Worm (Caenorhabditis elegans) whole organism, L3 larva: ENCODE data around the gene F49C5.12.

Experiments
- aly-2 ChIP-seq: fragments of 150-350 bp; optimal IDR thresholded peaks from 2 replicates; lab custom pipeline; 2014; ENCODE audit warnings: missing biosample characterization, missing genetic modification characterization
- ama-1 ChIP-seq: fragments of 150-350 bp; optimal IDR thresholded peaks from 2 replicates; lab custom pipeline; 2018
- ceh-28 ChIP-seq: fragments of 150-350 bp; optimal IDR thresholded peaks from 2 replicates; lab custom pipeline; 2014; ENCODE audit warnings: missing biosample characterization, missing genetic modification reagents, missing genetic modification characterization
- ceh-82 ChIP-seq: fragments of 150-350 bp; optimal IDR thresholded peaks from 2 replicates; lab custom pipeline; 2014; ENCODE audit warnings: missing biosample characterization, missing genetic modification characterization
- ceh-9 ChIP-seq: sonication (generic microtip); optimal IDR thresholded peaks from 2 replicates; lab custom pipeline; 2018; ENCODE audit warnings: missing biosample characterization, missing genetic modification characterization
- daf-12 ChIP-seq: fragments of 150-350 bp; optimal IDR thresholded peaks from 2 replicates; lab custom pipeline; 2014; ENCODE audit warnings: missing biosample characterization, missing genetic modification reagents, missing genetic modification characterization
- egl-5 ChIP-seq: fragments of 150-350 bp; optimal IDR thresholded peaks from 2 replicates; lab custom pipeline; 2017; ENCODE audit warnings: missing biosample characterization, missing genetic modification reagents, missing genetic modification characterization, inconsistent platforms
- elt-1 ChIP-seq: fragments of 150-350 bp; optimal IDR thresholded peaks from 2 replicates; lab custom pipeline; 2014; ENCODE audit warnings: missing biosample characterization, missing genetic modification characterization
- elt-2 ChIP-seq: sonication (generic microtip); optimal IDR thresholded peaks from 2 replicates; lab custom pipeline; 2016; ENCODE audit warnings: missing genetic modification reagents, mild to moderate bottlenecking, missing genetic modification characterization, missing compliant biosample characterization
- fkh-10 ChIP-seq: sonication (generic microtip); optimal IDR thresholded peaks from 2 replicates; lab custom pipeline; 2017; ENCODE audit warnings: missing biosample characterization, missing genetic modification reagents, missing genetic modification characterization
- fkh-2 ChIP-seq: fragments of 150-350 bp; optimal IDR thresholded peaks from 2 replicates; lab custom pipeline; 2014; ENCODE audit warnings: missing biosample characterization, missing genetic modification reagents, missing genetic modification characterization
- hmg-11 ChIP-seq: sonication (generic microtip); optimal IDR thresholded peaks from 2 replicates; lab custom pipeline; 2016; ENCODE audit warnings: missing genetic modification characterization, missing compliant biosample characterization
- lin-39 ChIP-seq: fragments of 150-350 bp; optimal IDR thresholded peaks from 2 replicates; lab custom pipeline; 2018; ENCODE audit warnings: missing biosample characterization, missing genetic modification reagents, missing genetic modification characterization
- lsy-12 ChIP-seq: sonication (generic microtip); optimal IDR thresholded peaks from 2 replicates; lab custom pipeline; 2016; ENCODE audit warnings: mild to moderate bottlenecking, missing genetic modification characterization, missing compliant biosample characterization
- mdl-1 ChIP-seq: fragments of 150-350 bp; optimal IDR thresholded peaks from 2 replicates; lab custom pipeline; 2014; ENCODE audit warnings: missing biosample characterization, missing genetic modification characterization
- mml-1 ChIP-seq: fragments of 150-350 bp; sonication (generic microtip); optimal IDR thresholded peaks from 3 replicates; lab custom pipeline; 2014; ENCODE audit warnings: missing biosample characterization, missing genetic modification characterization
- nfya-1 ChIP-seq: sonication (generic microtip); optimal IDR thresholded peaks from 2 replicates; lab custom pipeline; 2017; ENCODE audit warnings: missing genetic modification characterization, mild to moderate bottlenecking, missing compliant biosample characterization, antibody characterized with exemption, moderate library complexity; ENCODE audit not compliant: insufficient read depth
- nhr-11 ChIP-seq: fragments of 150-350 bp; optimal IDR thresholded peaks from 2 replicates; lab custom pipeline; 2014; ENCODE audit warnings: missing biosample characterization, missing genetic modification characterization
- nhr-12 ChIP-seq: fragments of 150-350 bp; optimal IDR thresholded peaks from 2 replicates; lab custom pipeline; 2014; ENCODE audit warnings: missing biosample characterization, missing genetic modification characterization
- nhr-237 ChIP-seq: fragments of 150-350 bp; optimal IDR thresholded peaks from 2 replicates; lab custom pipeline; 2014; ENCODE audit warnings: missing biosample characterization, missing genetic modification characterization
- nhr-43 ChIP-seq: sonication (generic microtip); optimal IDR thresholded peaks from 2 replicates; lab custom pipeline; 2016; ENCODE audit warnings: mild to moderate bottlenecking, missing genetic modification characterization, missing compliant biosample characterization; ENCODE audit not compliant: poor library complexity, severe bottlenecking
- nhr-67 ChIP-seq: fragments of 150-350 bp; optimal IDR thresholded peaks from 2 replicates; lab custom pipeline; 2014; ENCODE audit warnings: missing biosample characterization, missing genetic modification characterization
- nhr-77 ChIP-seq: fragments of 150-350 bp; optimal IDR thresholded peaks from 2 replicates; lab custom pipeline; 2014; ENCODE audit warnings: missing biosample characterization, missing genetic modification characterization
- pqm-1 ChIP-seq: fragments of 150-350 bp; optimal IDR thresholded peaks from 2 replicates; lab custom pipeline; 2017; ENCODE audit warnings: missing biosample characterization, missing genetic modification characterization, inconsistent platforms
- sea-2 ChIP-seq: fragments of 150-350 bp; sonication (generic microtip); optimal IDR thresholded peaks from 4 replicates; lab custom pipeline; 2014; ENCODE audit warnings: missing biosample characterization, missing genetic modification reagents, missing genetic modification characterization
- skn-1 ChIP-seq: fragments of 150-350 bp; optimal IDR thresholded peaks from 2 replicates; lab custom pipeline; 2014; ENCODE audit warnings: missing biosample characterization, missing genetic modification characterization
- snpc-4 ChIP-seq: fragments of 150-350 bp; optimal IDR thresholded peaks from 2 replicates; lab custom pipeline; 2014; ENCODE audit warnings: missing biosample characterization, missing genetic modification characterization
- tbx-2 ChIP-seq: sonication (generic microtip); optimal IDR thresholded peaks from 2 replicates; lab custom pipeline; 2016; ENCODE audit warnings: mild to moderate bottlenecking, missing genetic modification characterization, missing compliant biosample characterization
- unc-39 ChIP-seq: sonication (generic microtip); optimal IDR thresholded peaks from 4 replicates; lab custom pipeline; 2017; ENCODE audit warnings: missing biosample characterization, missing genetic modification characterization
- zag-1 ChIP-seq: fragments of 150-350 bp; optimal IDR thresholded peaks from 2 replicates; lab custom pipeline; 2014; ENCODE audit warnings: missing biosample characterization, missing genetic modification characterization
- ztf-11 ChIP-seq: fragments of 150-350 bp; optimal IDR thresholded peaks from 2 replicates; lab custom pipeline; 2014; ENCODE audit warnings: missing biosample characterization, missing genetic modification characterization
- ztf-4 ChIP-seq: fragments of 150-350 bp; optimal IDR thresholded peaks from 2 replicates; lab custom pipeline; 2014; ENCODE audit warnings: missing biosample characterization, missing genetic modification characterization

F49C5.12 gene

ce11 chrII:12580952-12581351, 20.8 kb upstream of the F49C5.12 start, which contains the start of gene clec-4:
TSS of gene clec-4 (minus strand) at chrII:12581113.
- peak; percentile 63 for TF ChIP-seq pqm-1 (tag; lab: Kevin White, UChicago)
- TF ChIP-seq elt-2 = peak; percentile 31
- no peak for TF ChIP-seq fkh-2
- TF ChIP-seq, all 47 proteins: peak for 2

ce11 chrII:12577754-12578153, 17.6 kb upstream of the F49C5.12 start, which contains the start of gene clec-8:
TSS of gene clec-8 (minus strand) at chrII:12578061.
- no peak for TF ChIP-seq mml-1 (tag; lab: Kevin White, UChicago)
- peak; percentile 74 for TF ChIP-seq elt-2
- TF ChIP-seq ceh-9 (tag; lab: Kevin White, UChicago) = no peak
- TF ChIP-seq fkh-2 = no peak
- TF ChIP-seq pqm-1 (tag; lab: Kevin White, UChicago) = peak; percentile 74
- peak; percentile 27 for TF ChIP-seq ceh-28

- TF ChIP-seq nhr-11 (tag; lab: Kevin White, UChicago) (no peak), pqm-1 (tag; lab: Kevin White, UChicago) (no peak), mdl-1 (tag; lab: Kevin White, UChicago) (no peak), unc-39 (tag; lab: Kevin White, UChicago) (no peak), tbx-2 (tag; lab: Kevin White, UChicago) (no peak), skn-1 (no peak), nhr-43 (tag; lab: Kevin White, UChicago) (no peak), aly-2 (tag; lab: Kevin White, UChicago) (no peak), egl-5 (tag; lab: Kevin White, UChicago) (no peak), nhr-12 (tag; lab: Kevin White, UChicago) (no peak), fkh-10 (GFP tag; lab: Kevin White, UChicago) (no peak), lsy-12 (tag; lab: Kevin White, UChicago) (no peak), nfya-1 (tag; lab: Kevin White, UChicago) (no peak), ceh-28 (no peak), fkh-2 (no peak), daf-12 (tag; lab: Kevin White, UChicago) (no peak), snpc-4 (no peak)
These were observed 14.6 kb upstream of the F49C5.12 start, which contains the start of gene Y38E10A.3 for ce11 chrII:12574668-12575067. TSS of gene Y38E10A.3 (minus strand) at chrII:12574768.

ce11 chrII:12573541-12573940, 13.4 kb upstream of the F49C5.12 start, which contains the start of gene Y38E10A.2:
TSS of gene Y38E10A.2 (minus strand) at chrII:12573641.
- no peak for TF ChIP-seq ztf-4 (tag; lab: Kevin White, UChicago)
- TF ChIP-seq mml-1 (tag; lab: Kevin White, UChicago) = no peak
- TF ChIP-seq unc-39 (tag; lab: Kevin White, UChicago) = no peak
- TF ChIP-seq pqm-1 (tag; lab: Kevin White, UChicago) = no peak
- TF ChIP-seq nhr-12 (tag; lab: Kevin White, UChicago) = no peak
- TF ChIP-seq hmg-11 (tag; lab: Kevin White, UChicago) = no peak
- no peak for TF ChIP-seq zag-1 (tag; lab: Kevin White, UChicago)

ce11 chrII:12572760-12573159, 12.7 kb upstream of the F49C5.12 start, which contains the start of gene Y38E10A.35:
TSS of gene Y38E10A.35 (minus strand) at chrII:12572860.
- TF ChIP-seq skn-1 (no peak), aly-2 (tag; lab: Kevin White, UChicago) (no peak), ztf-11 (no peak), ama-1 (lab: Kevin White, UChicago) (no peak), lsy-12 (tag; lab: Kevin White, UChicago) (no peak), fkh-10 (GFP tag; lab: Kevin White, UChicago) (no peak), nhr-77 (tag; lab: Kevin White, UChicago) (no peak), ceh-82 (tag; lab: Kevin White, UChicago) (no peak), nhr-237 (tag; lab: Kevin White, UChicago) (no peak), pqm-1 (tag; lab: Kevin White, UChicago) (no peak), egl-5 (tag; lab: Kevin White, UChicago) (no peak), tbx-2 (tag; lab: Kevin White, UChicago) (no peak), ceh-9 (tag; lab: Kevin White, UChicago) (no peak), elt-2 (no peak), sea-2 (no peak), fkh-2 (no peak), lin-39 (tag; lab: Kevin White, UChicago) (no peak), elt-1 (tag; lab: Kevin White, UChicago) (no peak), nhr-67 (tag; lab: Kevin White, UChicago) (no peak)
- TF ChIP-seq, all 47 proteins: peak for 0
